Fruit fly (Drosophila melanogaster) whole organism, wandering third instar larva: ENCODE measurements around the gene dyw.

Experiments
- Hr83 ChIP-seq: fragments of 200-300 bp; sonication (Bioruptor generic); optimal IDR thresholded peaks from 2 replicates; lab custom pipeline; 2016; ENCODE audit warnings: missing biosample characterization, mild to moderate bottlenecking, missing genetic modification characterization, moderate library complexity; ENCODE audit not compliant: poor library complexity, severe bottlenecking
- Sp1 ChIP-seq: fragments of 200-800 bp; sonication (Bioruptor generic); optimal IDR thresholded peaks from 3 replicates; lab custom pipeline; 2019; ENCODE audit warnings: missing biosample characterization, mild to moderate bottlenecking, missing genetic modification characterization, moderate library complexity
- h ChIP-seq: fragments of 200-800 bp; sonication (Bioruptor generic); optimal IDR thresholded peaks from 3 replicates; lab custom pipeline; 2016; ENCODE audit warnings: missing biosample characterization, mild to moderate bottlenecking, missing genetic modification characterization
- pan ChIP-seq: fragments of >200 bp; optimal IDR thresholded peaks from 2 replicates; lab custom pipeline; 2017
- tai ChIP-seq: sonication (Bioruptor generic); optimal IDR thresholded peaks from 2 replicates; lab custom pipeline; 2016; ENCODE audit warnings: missing biosample characterization, missing genetic modification characterization
- woc ChIP-seq: sonication (Bioruptor generic); optimal IDR thresholded peaks from 2 replicates; lab custom pipeline; 2016; ENCODE audit warnings: missing biosample characterization, mild to moderate bottlenecking, missing genetic modification characterization

DNA sequence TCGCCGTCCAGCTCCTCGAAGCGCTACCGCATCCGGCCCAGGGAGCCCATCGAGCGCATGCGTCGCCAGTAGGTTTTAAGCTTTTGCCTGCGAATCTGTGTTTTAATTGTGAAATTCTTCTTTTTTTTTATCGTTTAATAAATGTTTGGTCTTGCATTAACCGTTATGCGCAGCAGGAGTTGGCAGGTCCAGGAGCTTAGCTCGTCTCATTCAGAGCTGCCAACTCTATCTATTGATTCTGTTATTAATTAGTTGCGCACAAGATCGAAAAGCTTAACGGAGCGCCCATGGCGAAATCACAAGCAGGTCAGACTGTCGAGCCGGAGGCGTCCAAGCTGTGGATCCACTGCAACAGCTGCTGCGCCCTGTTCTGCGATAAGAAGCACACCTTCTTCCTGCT lies 32.7 kb upstream of the dyw start, which contains the start of gene vilya:
- TF ChIP-seq pan (lab: Kevin White, UChicago) (no peak), Sp1 (no peak), woc (no peak), Hr83 (no peak), h (GFP tag; lab: Kevin White, UChicago) (no peak), tai (GFP tag; lab: Kevin White, UChicago) (no peak)
